Worm (Caenorhabditis elegans): ENCODE results near the gene ZK938.12.
A peak's percentile ranks its signal among the peaks of the same experiment; 100 is the strongest.

Gene ZK938.12

DNA sequence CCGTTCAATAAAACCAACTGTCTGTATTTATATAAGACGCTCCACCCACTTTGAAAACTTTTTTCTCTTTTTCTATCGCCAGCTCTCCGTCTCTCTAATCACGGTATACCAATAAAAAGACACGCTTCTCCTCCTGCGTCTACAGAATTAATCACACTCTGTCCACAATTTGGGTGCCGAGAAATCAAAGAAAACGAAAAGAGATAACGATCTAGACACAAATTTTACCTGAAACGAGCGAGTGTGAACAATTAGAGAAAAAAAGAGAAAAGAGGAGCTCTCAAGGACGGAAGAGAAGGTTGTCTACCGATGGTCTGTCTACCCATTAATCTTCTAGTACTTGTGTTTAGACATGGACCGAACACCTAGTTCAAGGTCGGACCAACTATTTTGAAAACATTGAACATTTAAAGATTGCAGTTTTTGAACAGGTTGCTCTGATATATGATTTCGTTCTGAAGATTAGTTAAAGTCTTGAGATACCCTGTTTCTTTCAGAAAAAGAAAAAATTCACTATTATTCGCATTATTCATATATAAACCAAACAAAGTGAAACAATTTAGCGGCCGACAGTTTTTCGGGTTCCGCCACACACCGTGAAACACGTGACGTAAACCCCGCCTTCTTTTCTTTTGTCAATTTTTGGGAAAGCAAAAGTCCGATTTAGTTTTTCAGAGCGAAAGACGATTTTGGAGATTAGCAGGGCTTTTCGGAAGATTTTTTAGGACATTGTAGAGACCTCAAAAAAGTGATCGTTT is 43.6 kb upstream of the ZK938.12 start, which contains the start of gene cyp-13A2 (continued):
- TF ChIP-seq Y55F3AM.14 (GFP tag; optimal IDR thresholded peaks at IDR 0.05) = no peak
- TF ChIP-seq ztf-4 (tag; optimal IDR thresholded peaks at IDR 0.05) = no peak
- no peak for TF ChIP-seq dmd-4 (tag; optimal IDR thresholded peaks at IDR 0.05)
- TF ChIP-seq aly-2 (tag; optimal IDR thresholded peaks at IDR 0.05) = no peak
- peak; percentile 45 for TF ChIP-seq unc-55 (GFP tag; optimal IDR thresholded peaks at IDR 0.05)
- TF ChIP-seq nhr-21 (tag; optimal IDR thresholded peaks at IDR 0.05) = peak; percentile 67
- no peak for TF ChIP-seq ztf-1 (GFP tag; conservative IDR thresholded peaks at IDR 0.05)
- TF ChIP-seq nhr-6 (tag; optimal IDR thresholded peaks at IDR 0.05) = peak; percentile 20
- TF ChIP-seq nhr-77 (tag; optimal IDR thresholded peaks at IDR 0.05) = no peak
- TF ChIP-seq unc-39 (tag; optimal IDR thresholded peaks at IDR 0.05) = no peak
- no peak for TF ChIP-seq unc-62 (GFP tag; optimal IDR thresholded peaks at IDR 0.05)
- no peak for TF ChIP-seq lin-11 (tag; optimal IDR thresholded peaks at IDR 0.05)
- TF ChIP-seq sma-3 (GFP tag; optimal IDR thresholded peaks at IDR 0.05) = peak; percentile 73

DNA sequence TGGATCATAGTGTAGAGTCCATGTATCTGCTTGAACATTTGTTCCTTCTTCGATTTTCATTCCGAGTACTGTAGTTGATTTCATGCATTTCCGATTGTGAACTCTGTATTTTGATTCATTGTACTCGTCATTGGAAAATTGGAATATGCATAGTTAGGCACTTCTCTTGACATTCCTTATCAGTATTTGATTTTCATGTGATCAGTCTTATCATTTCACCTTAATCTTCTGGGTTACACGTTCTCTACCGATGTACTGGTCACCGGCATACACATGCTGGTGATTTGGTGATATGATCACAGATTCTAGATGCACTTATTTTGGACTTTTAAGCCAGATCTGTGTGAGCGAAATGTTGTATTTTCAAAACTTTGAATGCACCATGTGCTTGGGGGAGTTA is 39.9 kb upstream of the ZK938.12 start:
- TF ChIP-seq snpc-4 (tag; optimal IDR thresholded peaks at IDR 0.05) (no peak), nhr-129 (tag; optimal IDR thresholded peaks at IDR 0.05) (peak; percentile 16), lsy-2 (tag; optimal IDR thresholded peaks at IDR 0.05) (peak in 1 of 2 experiments; percentile 21), crh-2 (tag; optimal IDR thresholded peaks at IDR 0.05) (peak; percentile 70), Y55F3AM.14 (GFP tag; optimal IDR thresholded peaks at IDR 0.05) (no peak), alr-1 (tag; optimal IDR thresholded peaks at IDR 0.05) (no peak), R02D3.7 (tag; optimal IDR thresholded peaks at IDR 0.05) (no peak), unc-62 (GFP tag; optimal IDR thresholded peaks at IDR 0.05) (no peak), ama-1 (optimal IDR thresholded peaks at IDR 0.05) (no peak), fos-1 (tag; optimal IDR thresholded peaks at IDR 0.05) (peak; percentile 97), peb-1 (tag; optimal IDR thresholded peaks at IDR 0.05) (no peak), gmeb-1 (tag; optimal IDR thresholded peaks at IDR 0.05) (peak; percentile 48), lin-39 (tag; optimal IDR thresholded peaks at IDR 0.05) (no peak), sem-4 (tag; optimal IDR thresholded peaks at IDR 0.05) (no peak), sma-9 (GFP tag; optimal IDR thresholded peaks at IDR 0.05) (peak; percentile 94), sma-9 (tag; optimal IDR thresholded peaks at IDR 0.05) (no peak), sma-3 (GFP tag; optimal IDR thresholded peaks at IDR 0.05) (peak; percentile 44), nhr-77 (tag; optimal IDR thresholded peaks at IDR 0.05) (no peak), elt-1 (tag; optimal IDR thresholded peaks at IDR 0.05) (no peak), ceh-82 (tag; optimal IDR thresholded peaks at IDR 0.05) (no peak), nhr-21 (tag; optimal IDR thresholded peaks at IDR 0.05) (peak; percentile 41), F13H6.1 (tag; optimal IDR thresholded peaks at IDR 0.05) (peak; percentile 73), mdl-1 (tag; optimal IDR thresholded peaks at IDR 0.05) (peak in 1 of 2 experiments; percentile 43), nhr-6 (tag; optimal IDR thresholded peaks at IDR 0.05) (no peak), blmp-1 (tag; optimal IDR thresholded peaks at IDR 0.05; ENCODE audit: insufficient read depth) (no peak)

DNA sequence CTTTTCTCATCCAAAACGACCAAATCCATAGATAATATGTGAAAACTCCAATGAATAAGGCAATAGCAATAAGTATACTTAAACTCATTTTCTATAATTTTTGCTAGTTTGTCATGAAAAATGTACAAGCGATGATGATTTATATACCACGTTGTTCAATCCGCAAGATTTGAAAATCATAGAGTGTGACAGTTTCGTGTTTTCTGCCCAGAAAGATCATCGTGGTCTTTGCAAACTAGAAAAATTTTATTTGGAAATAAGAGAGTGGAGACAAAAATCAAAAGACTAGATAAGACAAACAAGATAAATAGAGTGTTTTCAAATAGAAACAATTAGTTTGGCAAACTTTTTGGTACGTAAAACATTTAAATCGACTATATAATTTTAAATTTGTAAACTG is 37.9 kb upstream of the ZK938.12 start, which contains the start of gene cyp-13A3:
TSS of gene cyp-13A3 (minus strand) at position 101 of the 400 bp plus-strand sequence.
- no peak for TF ChIP-seq nhr-21 (tag; optimal IDR thresholded peaks at IDR 0.05)
- TF ChIP-seq snpc-4 (tag; optimal IDR thresholded peaks at IDR 0.05) = no peak
- TF ChIP-seq unc-62 (GFP tag; optimal IDR thresholded peaks at IDR 0.05) = no peak
- TF ChIP-seq sma-3 (GFP tag; optimal IDR thresholded peaks at IDR 0.05) = no peak
- no peak for TF ChIP-seq nhr-10 (tag; optimal IDR thresholded peaks at IDR 0.05)
- TF ChIP-seq blmp-1 (tag; optimal IDR thresholded peaks at IDR 0.05; ENCODE audit: insufficient read depth) = no peak

DNA sequence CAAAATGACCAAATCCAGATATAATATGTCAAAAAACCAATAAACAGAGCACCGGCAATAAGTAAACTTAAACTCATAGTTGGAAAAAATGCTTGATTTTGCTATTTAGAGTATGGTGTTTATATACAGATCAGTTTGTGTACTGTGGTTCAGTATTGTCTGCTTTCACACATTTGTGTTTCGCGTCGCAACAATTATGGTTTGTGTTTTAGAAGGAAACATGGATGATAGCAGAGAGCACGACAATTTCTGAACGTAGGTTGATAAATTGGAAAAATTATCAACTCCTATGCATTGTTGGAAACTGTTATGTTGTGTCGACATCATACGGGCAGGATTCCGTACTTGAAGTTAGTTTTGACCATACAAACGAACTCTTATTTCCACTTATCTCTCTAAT is 33.5 kb upstream of the ZK938.12 start, which contains the start of gene cyp-13A4:
TSS of gene cyp-13A4 (minus strand) at position 77 of the 400 bp plus-strand sequence.
- TF ChIP-seq elt-3 (tag; optimal IDR thresholded peaks at IDR 0.05) (no peak), sma-9 (GFP tag; optimal IDR thresholded peaks at IDR 0.05) (peak; percentile 15), sma-9 (tag; optimal IDR thresholded peaks at IDR 0.05) (no peak), fos-1 (tag; optimal IDR thresholded peaks at IDR 0.05) (peak; percentile 10)

DNA sequence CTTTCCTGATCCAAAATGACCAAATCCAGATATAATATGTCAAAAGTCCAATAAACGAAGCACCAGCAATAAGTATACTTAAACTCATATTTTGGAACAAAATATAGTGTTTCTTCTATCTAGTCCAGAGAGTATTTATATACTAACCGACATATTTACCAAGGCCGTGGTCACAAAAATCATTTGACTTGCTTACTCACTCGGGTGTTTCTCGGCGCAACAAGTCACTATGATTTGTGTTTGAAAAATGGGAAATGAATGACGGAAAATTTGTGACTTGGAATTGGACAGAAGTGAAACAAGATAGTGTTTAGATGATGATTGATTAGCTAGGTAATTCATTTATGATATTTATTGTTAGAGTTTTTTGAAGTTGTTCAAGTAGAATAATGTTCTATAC is 30.9 kb upstream of the ZK938.12 start, which contains the start of gene cyp-13A5:
TSS of gene cyp-13A5 (minus strand) at position 112 of the 400 bp plus-strand sequence.
- TF ChIP-seq sma-9 (GFP tag; optimal IDR thresholded peaks at IDR 0.05) (peak; percentile 68), sma-9 (tag; optimal IDR thresholded peaks at IDR 0.05) (no peak), ama-1 (optimal IDR thresholded peaks at IDR 0.05) (no peak), elt-1 (tag; optimal IDR thresholded peaks at IDR 0.05) (no peak), sma-3 (GFP tag; optimal IDR thresholded peaks at IDR 0.05) (peak; percentile 68), fos-1 (tag; optimal IDR thresholded peaks at IDR 0.05) (peak; percentile 92), nhr-129 (tag; optimal IDR thresholded peaks at IDR 0.05) (peak; percentile 53)

All from whole organism, L2 larva.